Fruit fly (Drosophila melanogaster): Measurements from ENCODE around the gene CG17104.

- TF ChIP-seq CTCF (optimal IDR thresholded peaks at IDR 0.05) (no peak), CG8478 (optimal IDR thresholded peaks at IDR 0.05) (no peak)
These were observed 8.7 kb downstream of the CG17104 start for dm6 chr2L:10685666-10686065.

Measured in S2 (cell line).